Worm (Caenorhabditis elegans) whole organism, L3 larva: Measurements from ENCODE around the gene nlp-68.

ENCODE experiments used
- R02D3.7 ChIP-seq: fragments of 150-350 bp; optimal IDR thresholded peaks from 2 replicates; lab custom pipeline; 2014; ENCODE audit warnings: missing biosample characterization, missing genetic modification characterization
- ZK546.5 ChIP-seq: sonication (generic microtip); optimal IDR thresholded peaks from 2 replicates; lab custom pipeline; 2017; ENCODE audit warnings: missing biosample characterization, missing genetic modification characterization
- aly-2 ChIP-seq: fragments of 150-350 bp; optimal IDR thresholded peaks from 2 replicates; lab custom pipeline; 2014; ENCODE audit warnings: missing biosample characterization, missing genetic modification characterization
- ama-1 ChIP-seq: fragments of 150-350 bp; optimal IDR thresholded peaks from 2 replicates; lab custom pipeline; 2018
- ceh-16 ChIP-seq: sonication (generic microtip); optimal IDR thresholded peaks from 2 replicates; lab custom pipeline; 2017; ENCODE audit warnings: missing biosample characterization, missing genetic modification characterization
- ceh-28 ChIP-seq: fragments of 150-350 bp; optimal IDR thresholded peaks from 2 replicates; lab custom pipeline; 2014; ENCODE audit warnings: missing biosample characterization, missing genetic modification reagents, missing genetic modification characterization
- ceh-82 ChIP-seq: fragments of 150-350 bp; optimal IDR thresholded peaks from 2 replicates; lab custom pipeline; 2014; ENCODE audit warnings: missing biosample characterization, missing genetic modification characterization
- ceh-9 ChIP-seq: sonication (generic microtip); optimal IDR thresholded peaks from 2 replicates; lab custom pipeline; 2018; ENCODE audit warnings: missing biosample characterization, missing genetic modification characterization
- daf-12 ChIP-seq: fragments of 150-350 bp; optimal IDR thresholded peaks from 2 replicates; lab custom pipeline; 2014; ENCODE audit warnings: missing biosample characterization, missing genetic modification reagents, missing genetic modification characterization
- egl-27 ChIP-seq: sonication (generic microtip); optimal IDR thresholded peaks from 4 replicates; lab custom pipeline; 2017; ENCODE audit warnings: missing biosample characterization, missing genetic modification reagents, missing genetic modification characterization
- egl-5 ChIP-seq: fragments of 150-350 bp; optimal IDR thresholded peaks from 2 replicates; lab custom pipeline; 2017; ENCODE audit warnings: missing biosample characterization, missing genetic modification reagents, missing genetic modification characterization, inconsistent platforms
- elt-1 ChIP-seq: fragments of 150-350 bp; optimal IDR thresholded peaks from 2 replicates; lab custom pipeline; 2014; ENCODE audit warnings: missing biosample characterization, missing genetic modification characterization
- elt-2 ChIP-seq: sonication (generic microtip); optimal IDR thresholded peaks from 2 replicates; lab custom pipeline; 2016; ENCODE audit warnings: missing genetic modification reagents, mild to moderate bottlenecking, missing genetic modification characterization, missing compliant biosample characterization
- eor-1 ChIP-seq, 2 experiments: fragments of 150-350 bp; optimal IDR thresholded peaks; 2 replicates each; lab custom pipeline; 2014 to 2018; ENCODE audit warnings: missing biosample characterization in 2 of 2, missing genetic modification characterization in 2 of 2
- fkh-10 ChIP-seq: sonication (generic microtip); optimal IDR thresholded peaks from 2 replicates; lab custom pipeline; 2017; ENCODE audit warnings: missing biosample characterization, missing genetic modification reagents, missing genetic modification characterization
- fkh-2 ChIP-seq: fragments of 150-350 bp; optimal IDR thresholded peaks from 2 replicates; lab custom pipeline; 2014; ENCODE audit warnings: missing biosample characterization, missing genetic modification reagents, missing genetic modification characterization
- fos-1 ChIP-seq: fragments of 150-350 bp; optimal IDR thresholded peaks from 2 replicates; lab custom pipeline; 2014; ENCODE audit warnings: missing biosample characterization, missing genetic modification characterization
- hmg-11 ChIP-seq: sonication (generic microtip); optimal IDR thresholded peaks from 2 replicates; lab custom pipeline; 2016; ENCODE audit warnings: missing genetic modification characterization, missing compliant biosample characterization
- jun-1 ChIP-seq: fragments of 150-350 bp; optimal IDR thresholded peaks from 2 replicates; lab custom pipeline; 2014; ENCODE audit warnings: missing biosample characterization, missing genetic modification reagents, missing genetic modification characterization
- lin-15B ChIP-seq: fragments of 150-350 bp; optimal IDR thresholded peaks from 2 replicates; lab custom pipeline; 2014; ENCODE audit warnings: missing biosample characterization, missing genetic modification characterization
- lin-39 ChIP-seq: fragments of 150-350 bp; optimal IDR thresholded peaks from 2 replicates; lab custom pipeline; 2018; ENCODE audit warnings: missing biosample characterization, missing genetic modification reagents, missing genetic modification characterization
- lsy-12 ChIP-seq: sonication (generic microtip); optimal IDR thresholded peaks from 2 replicates; lab custom pipeline; 2016; ENCODE audit warnings: mild to moderate bottlenecking, missing genetic modification characterization, missing compliant biosample characterization
- mdl-1 ChIP-seq: fragments of 150-350 bp; optimal IDR thresholded peaks from 2 replicates; lab custom pipeline; 2014; ENCODE audit warnings: missing biosample characterization, missing genetic modification characterization
- mml-1 ChIP-seq: fragments of 150-350 bp; sonication (generic microtip); optimal IDR thresholded peaks from 3 replicates; lab custom pipeline; 2014; ENCODE audit warnings: missing biosample characterization, missing genetic modification characterization
- nfya-1 ChIP-seq: sonication (generic microtip); optimal IDR thresholded peaks from 2 replicates; lab custom pipeline; 2017; ENCODE audit warnings: missing genetic modification characterization, mild to moderate bottlenecking, missing compliant biosample characterization, antibody characterized with exemption, moderate library complexity; ENCODE audit not compliant: insufficient read depth
- nhr-11 ChIP-seq: fragments of 150-350 bp; optimal IDR thresholded peaks from 2 replicates; lab custom pipeline; 2014; ENCODE audit warnings: missing biosample characterization, missing genetic modification characterization
- nhr-12 ChIP-seq: fragments of 150-350 bp; optimal IDR thresholded peaks from 2 replicates; lab custom pipeline; 2014; ENCODE audit warnings: missing biosample characterization, missing genetic modification characterization
- nhr-23 ChIP-seq: fragments of 150-350 bp; optimal IDR thresholded peaks from 2 replicates; lab custom pipeline; 2014; ENCODE audit warnings: missing biosample characterization, missing genetic modification reagents, missing genetic modification characterization
- nhr-237 ChIP-seq: fragments of 150-350 bp; optimal IDR thresholded peaks from 2 replicates; lab custom pipeline; 2014; ENCODE audit warnings: missing biosample characterization, missing genetic modification characterization
- nhr-28 ChIP-seq: fragments of 150-350 bp; optimal IDR thresholded peaks from 2 replicates; lab custom pipeline; 2014; ENCODE audit warnings: missing biosample characterization, missing genetic modification characterization
- nhr-43 ChIP-seq: sonication (generic microtip); optimal IDR thresholded peaks from 2 replicates; lab custom pipeline; 2016; ENCODE audit warnings: mild to moderate bottlenecking, missing genetic modification characterization, missing compliant biosample characterization; ENCODE audit not compliant: poor library complexity, severe bottlenecking
- nhr-67 ChIP-seq: fragments of 150-350 bp; optimal IDR thresholded peaks from 2 replicates; lab custom pipeline; 2014; ENCODE audit warnings: missing biosample characterization, missing genetic modification characterization
- nhr-76 ChIP-seq: fragments of 150-350 bp; sonication (generic microtip); optimal IDR thresholded peaks from 5 replicates; lab custom pipeline; 2014; ENCODE audit warnings: missing biosample characterization, missing genetic modification characterization
- nhr-77 ChIP-seq: fragments of 150-350 bp; optimal IDR thresholded peaks from 2 replicates; lab custom pipeline; 2014; ENCODE audit warnings: missing biosample characterization, missing genetic modification characterization
- pha-4 ChIP-seq: fragments of 150-350 bp; optimal IDR thresholded peaks from 2 replicates; lab custom pipeline; 2014; ENCODE audit warnings: missing biosample characterization, missing genetic modification reagents, missing genetic modification characterization
- pqm-1 ChIP-seq: fragments of 150-350 bp; optimal IDR thresholded peaks from 2 replicates; lab custom pipeline; 2017; ENCODE audit warnings: missing biosample characterization, missing genetic modification characterization, inconsistent platforms
- sea-2 ChIP-seq: fragments of 150-350 bp; sonication (generic microtip); optimal IDR thresholded peaks from 4 replicates; lab custom pipeline; 2014; ENCODE audit warnings: missing biosample characterization, missing genetic modification reagents, missing genetic modification characterization
- skn-1 ChIP-seq: fragments of 150-350 bp; optimal IDR thresholded peaks from 2 replicates; lab custom pipeline; 2014; ENCODE audit warnings: missing biosample characterization, missing genetic modification characterization
- snpc-4 ChIP-seq: fragments of 150-350 bp; optimal IDR thresholded peaks from 2 replicates; lab custom pipeline; 2014; ENCODE audit warnings: missing biosample characterization, missing genetic modification characterization
- tbx-2 ChIP-seq: sonication (generic microtip); optimal IDR thresholded peaks from 2 replicates; lab custom pipeline; 2016; ENCODE audit warnings: mild to moderate bottlenecking, missing genetic modification characterization, missing compliant biosample characterization
- unc-39 ChIP-seq: sonication (generic microtip); optimal IDR thresholded peaks from 4 replicates; lab custom pipeline; 2017; ENCODE audit warnings: missing biosample characterization, missing genetic modification characterization
- unc-62 ChIP-seq: fragments of 150-350 bp; sonication (generic microtip); optimal IDR thresholded peaks from 4 replicates; lab custom pipeline; 2014; ENCODE audit warnings: missing biosample characterization, missing genetic modification reagents, missing genetic modification characterization
- zag-1 ChIP-seq: fragments of 150-350 bp; optimal IDR thresholded peaks from 2 replicates; lab custom pipeline; 2014; ENCODE audit warnings: missing biosample characterization, missing genetic modification characterization
- ztf-11 ChIP-seq: fragments of 150-350 bp; optimal IDR thresholded peaks from 2 replicates; lab custom pipeline; 2014; ENCODE audit warnings: missing biosample characterization, missing genetic modification characterization
- ztf-4 ChIP-seq: fragments of 150-350 bp; optimal IDR thresholded peaks from 2 replicates; lab custom pipeline; 2014; ENCODE audit warnings: missing biosample characterization, missing genetic modification characterization

nlp-68 gene

DNA sequence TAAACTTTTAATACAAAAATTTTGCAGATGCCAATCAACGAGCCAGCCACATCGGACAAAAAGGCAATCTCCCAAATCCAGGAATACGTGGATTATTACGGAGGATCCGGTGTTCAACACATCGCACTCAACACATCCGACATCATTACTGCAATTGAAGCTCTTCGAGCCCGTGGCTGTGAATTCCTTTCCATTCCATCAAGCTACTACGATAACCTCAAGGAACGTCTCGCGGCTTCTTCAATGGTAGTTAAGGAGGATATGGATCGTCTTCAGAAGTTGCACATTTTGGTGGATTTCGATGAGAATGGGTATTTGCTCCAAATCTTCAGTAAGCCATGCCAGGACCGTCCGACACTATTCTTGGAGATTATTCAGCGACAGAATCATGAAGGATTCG is 2.0 kb downstream of the nlp-68 start:
- TF ChIP-seq fos-1 (tag; lab: Kevin White, UChicago) = no peak
- peak; percentile 72 for TF ChIP-seq nhr-43 (tag; lab: Kevin White, UChicago)
- TF ChIP-seq ama-1 = peak; percentile 82
- TF ChIP-seq, all 47 proteins: peak for 2

DNA sequence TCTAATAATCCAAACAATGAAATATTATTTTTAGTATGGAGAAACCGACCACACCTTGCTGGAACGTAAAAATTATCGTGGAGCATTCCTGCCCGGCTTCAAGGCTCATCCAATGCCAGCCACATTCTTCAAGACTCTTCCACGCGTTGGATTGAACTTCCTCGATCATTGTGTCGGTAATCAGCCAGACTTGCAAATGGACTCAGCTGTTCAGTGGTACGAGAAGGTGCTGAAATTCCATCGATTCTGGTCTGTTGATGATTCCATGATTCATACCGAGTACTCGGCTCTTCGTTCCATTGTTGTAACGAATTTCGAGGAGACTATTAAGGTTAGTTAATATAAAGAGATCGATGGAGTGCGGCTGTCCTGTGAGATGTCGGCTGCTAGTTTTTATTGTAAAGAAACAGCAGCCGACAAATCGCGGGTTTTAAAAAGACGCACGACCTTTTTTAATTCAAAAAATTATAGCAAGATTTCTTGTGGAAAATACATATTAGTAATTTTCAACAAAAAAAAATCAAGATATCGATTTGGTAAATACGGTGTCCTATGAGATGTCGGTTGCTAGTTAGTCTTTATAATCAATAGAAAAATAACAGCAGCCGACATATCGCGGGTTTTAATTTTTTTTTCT is 2.8 kb downstream of the nlp-68 start:
- no peak for TF ChIP-seq lsy-12 (tag; lab: Kevin White, UChicago)
- peak; percentile 85 for TF ChIP-seq ama-1
- TF ChIP-seq snpc-4 (tag; lab: Kevin White, UChicago) = peak; percentile 50

DNA sequence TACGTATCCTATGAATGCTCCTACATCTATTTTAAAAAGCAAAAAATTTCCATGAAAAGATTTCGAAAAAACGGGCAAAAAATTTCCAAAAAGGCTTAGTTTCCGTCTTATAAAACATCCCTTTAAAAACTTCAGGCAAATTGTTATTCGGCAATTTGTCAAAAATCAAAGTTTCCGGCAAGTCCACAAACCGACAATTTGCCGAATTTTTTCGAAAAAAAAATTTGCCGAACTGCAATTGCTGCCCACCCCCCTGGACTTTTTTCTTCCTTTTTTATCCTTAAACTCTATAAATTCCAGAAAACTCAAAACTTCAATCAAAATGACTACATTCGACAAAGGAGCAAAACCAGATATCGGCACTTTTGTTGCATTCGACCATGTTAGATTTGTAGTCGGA is 3.7 kb downstream of the nlp-68 start, which contains the start of gene hpd-1:
hpd-1 (plus strand) TSS at position 301 of the 400 bp plus-strand sequence.
- TF ChIP-seq fos-1 (tag; lab: Kevin White, UChicago) (no peak), egl-5 (no peak), nhr-12 (tag; lab: Kevin White, UChicago) (no peak), ama-1 (no peak), nfya-1 (tag; lab: Kevin White, UChicago) (no peak), elt-2 (tag; lab: Kevin White, UChicago) (no peak), nhr-237 (tag; lab: Kevin White, UChicago) (no peak), R02D3.7 (no peak), nhr-23 (tag; lab: Kevin White, UChicago) (no peak), hmg-11 (tag; lab: Kevin White, UChicago) (no peak), ZK546.5 (tag; lab: Kevin White, UChicago) (no peak)
- TF ChIP-seq, all 47 proteins: peak for 0

DNA sequence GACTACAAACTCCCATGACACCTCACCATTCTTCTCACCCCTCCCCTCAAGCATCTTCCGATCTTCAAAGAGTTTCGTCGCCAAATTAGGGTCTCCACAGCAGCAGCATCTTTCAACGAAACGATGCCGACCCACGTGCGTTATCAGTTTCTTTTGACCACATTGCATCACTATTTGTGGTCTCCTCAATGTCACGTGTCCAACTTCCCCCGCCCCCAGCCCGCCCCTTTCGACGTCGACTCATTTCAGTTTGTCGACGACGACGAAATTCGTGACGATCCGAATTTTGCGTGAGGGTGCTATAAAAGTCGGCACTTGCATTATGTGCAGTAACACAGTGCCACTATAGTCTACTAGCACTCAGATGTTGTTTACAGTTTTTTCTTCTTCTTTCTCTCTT is 4.8 kb downstream of the nlp-68 start:
- TF ChIP-seq unc-62 (GFP tag; lab: Kevin White, UChicago) (no peak), mdl-1 (tag; lab: Kevin White, UChicago) (peak; percentile 56), daf-12 (no peak), nhr-11 (tag; lab: Kevin White, UChicago) (no peak), ceh-9 (no peak), nhr-28 (tag; lab: Kevin White, UChicago) (no peak), nhr-43 (tag; lab: Kevin White, UChicago) (peak; percentile 84), elt-2 (tag; lab: Kevin White, UChicago) (peak; percentile 96), nhr-76 (tag; lab: Kevin White, UChicago) (no peak), ceh-16 (tag; lab: Kevin White, UChicago) (no peak), egl-5 (no peak), nhr-67 (no peak), unc-39 (tag; lab: Kevin White, UChicago) (no peak), skn-1 (tag; lab: Kevin White, UChicago) (no peak), lin-39 (tag; lab: Kevin White, UChicago) (no peak), hmg-11 (tag; lab: Kevin White, UChicago) (no peak), egl-27 (tag; lab: Kevin White, UChicago) (no peak), R02D3.7 (no peak), ceh-82 (tag; lab: Kevin White, UChicago) (no peak), sea-2 (GFP tag; lab: Kevin White, UChicago) (no peak), fkh-10 (GFP tag; lab: Kevin White, UChicago) (no peak), ama-1 (peak; percentile 64), nfya-1 (tag; lab: Kevin White, UChicago) (peak; percentile 35), mml-1 (no peak), nhr-237 (tag; lab: Kevin White, UChicago) (no peak), ztf-11 (tag; lab: Kevin White, UChicago) (no peak), elt-1 (tag; lab: Kevin White, UChicago) (no peak), pqm-1 (tag; lab: Kevin White, UChicago) (peak; percentile 6), zag-1 (tag; lab: Kevin White, UChicago) (no peak), lsy-12 (tag; lab: Kevin White, UChicago) (peak; percentile 55), tbx-2 (tag; lab: Kevin White, UChicago) (no peak), nhr-77 (tag; lab: Kevin White, UChicago) (no peak), fos-1 (tag; lab: Kevin White, UChicago) (no peak), eor-1 (tag; optimal IDR thresholded peaks at IDR 0.05; lab: Kevin White, UChicago) (no peak), ZK546.5 (tag; lab: Kevin White, UChicago) (no peak), ztf-4 (tag; lab: Kevin White, UChicago) (no peak), fkh-2 (tag; lab: Kevin White, UChicago) (no peak), ceh-28 (tag; lab: Kevin White, UChicago) (no peak), snpc-4 (tag; lab: Kevin White, UChicago) (no peak), nhr-23 (tag; lab: Kevin White, UChicago) (peak; percentile 71), aly-2 (tag; lab: Kevin White, UChicago) (no peak), nhr-12 (tag; lab: Kevin White, UChicago) (no peak), jun-1 (tag; lab: Kevin White, UChicago) (no peak), pha-4 (tag; lab: Kevin White, UChicago) (no peak), lin-15B (tag; lab: Kevin White, UChicago) (no peak)
